Worm (Caenorhabditis elegans): ENCODE measurements around the gene srsx-30.

srsx-30 gene

DNA sequence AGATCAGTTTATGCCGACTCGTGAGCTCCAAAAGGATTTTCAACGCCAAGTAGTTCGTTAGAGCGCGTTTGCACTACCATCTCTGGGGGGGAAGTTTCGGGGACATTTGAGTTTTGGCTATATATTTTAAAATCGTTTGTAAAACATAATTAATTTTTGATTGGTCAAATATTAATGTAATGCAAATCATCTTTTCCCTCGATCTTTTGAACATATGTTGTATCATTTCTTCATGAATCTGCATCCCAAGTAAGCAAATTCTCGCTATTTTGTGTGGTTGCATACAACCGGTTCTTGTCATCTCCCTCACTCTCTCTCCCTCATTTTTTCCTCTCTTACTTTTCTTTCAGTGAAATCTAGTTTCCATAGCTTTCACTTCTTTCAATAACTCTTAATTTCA, 19.5 kb downstream of the srsx-30 start (continued):
- TF ChIP-seq aptf-2 (GFP tag; conservative IDR thresholded peaks at IDR 0.05) (no peak), hmg-20 (GFP tag; IDR thresholded peaks at IDR 0.05) (no peak), sea-2 (GFP tag; IDR thresholded peaks at IDR 0.05) (no peak), chd-7 (tag; optimal IDR thresholded peaks at IDR 0.05) (no peak), zfh-2 (GFP tag; conservative IDR thresholded peaks at IDR 0.05) (no peak), attf-3 (GFP tag; conservative IDR thresholded peaks at IDR 0.05) (0 out of 2 replicates have a peak, but pooled peaks have one; percentile 18), B0035.1 (tag; optimal IDR thresholded peaks at IDR 0.05) (no peak), ekl-4 (GFP tag; IDR thresholded peaks at IDR 0.05) (no peak), ztf-28 (GFP tag; IDR thresholded peaks at IDR 0.05) (no peak), let-607 (tag; optimal IDR thresholded peaks at IDR 0.05) (peak in 1 of 2 experiments; percentile 6), ztf-26 (tag; optimal IDR thresholded peaks at IDR 0.05) (no peak), sptf-2 (GFP tag; optimal IDR thresholded peaks at IDR 0.05) (no peak), mxl-1 (tag; optimal IDR thresholded peaks at IDR 0.05) (no peak), B0019.2 (GFP tag; conservative IDR thresholded peaks at IDR 0.05) (no peak), Y95B8A.8 (GFP tag; IDR thresholded peaks at IDR 0.05) (no peak), ceh-100 (GFP tag; IDR thresholded peaks at IDR 0.05) (peak; percentile 91), die-1 (tag; optimal IDR thresholded peaks at IDR 0.05) (no peak), nfyb-1 (GFP tag; IDR thresholded peaks at IDR 0.05) (no peak), ama-1 (optimal IDR thresholded peaks at IDR 0.05) (no peak), ama-1 (GFP tag; optimal IDR thresholded peaks at IDR 0.05) (no peak), hrde-1 (tag; optimal IDR thresholded peaks at IDR 0.05; ENCODE audit: borderline replicate concordance) (no peak), tlf-1 (GFP tag; optimal IDR thresholded peaks at IDR 0.05) (no peak), nhr-90 (tag; optimal IDR thresholded peaks at IDR 0.05) (no peak), Y56A3A.18 (GFP tag; IDR thresholded peaks at IDR 0.05) (no peak), hlh-12 (tag; optimal IDR thresholded peaks at IDR 0.05) (no peak), Y67H2A.10 (GFP tag; conservative IDR thresholded peaks at IDR 0.05) (no peak), pbrm-1 (GFP tag; IDR thresholded peaks at IDR 0.05) (no peak), hlh-26 (GFP tag; conservative IDR thresholded peaks at IDR 0.05) (no peak), attf-5 (GFP tag; optimal IDR thresholded peaks at IDR 0.05) (peak; percentile 44), rpc-1 (optimal IDR thresholded peaks at IDR 0.05) (no peak), rpc-1 (tag; optimal IDR thresholded peaks at IDR 0.05) (no peak), nfya-1 (tag; optimal IDR thresholded peaks at IDR 0.05; ENCODE audit: borderline replicate concordance, insufficient read depth) (no peak), F10E7.11 (tag; optimal IDR thresholded peaks at IDR 0.05) (no peak), xnd-1 (tag; optimal IDR thresholded peaks at IDR 0.05) (no peak), lin-35 (GFP tag; optimal IDR thresholded peaks at IDR 0.05) (no peak), ztf-18 (tag; optimal IDR thresholded peaks at IDR 0.05) (peak; percentile 30), ztf-22 (GFP tag; optimal IDR thresholded peaks at IDR 0.05) (no peak), mcd-1 (GFP tag; IDR thresholded peaks at IDR 0.05) (peak; percentile 91), lin-26 (GFP tag; IDR thresholded peaks at IDR 0.05) (no peak), pha-4 (tag; optimal IDR thresholded peaks at IDR 0.05) (no peak), nfya-2 (GFP tag; IDR thresholded peaks at IDR 0.05) (no peak), egrh-3 (GFP tag; IDR thresholded peaks at IDR 0.05) (no peak), K12H6.12 (tag; optimal IDR thresholded peaks at IDR 0.05) (peak; percentile 43), F33H1.4 (GFP tag; IDR thresholded peaks at IDR 0.05) (no peak), nhr-27 (tag; optimal IDR thresholded peaks at IDR 0.05) (no peak), madf-3 (GFP tag; IDR thresholded peaks at IDR 0.05) (no peak), ztf-3 (GFP tag; optimal IDR thresholded peaks at IDR 0.05) (no peak), lsy-27 (tag; optimal IDR thresholded peaks at IDR 0.05; ENCODE audit: borderline replicate concordance, insufficient read depth) (no peak), ceh-58 (GFP tag; IDR thresholded peaks at IDR 0.05) (no peak), nhr-179 (tag; optimal IDR thresholded peaks at IDR 0.05) (no peak)

All from whole organism, young adult.